Worm (Caenorhabditis elegans): ENCODE results near the gene F56D6.9.

Gene F56D6.9

DNA sequence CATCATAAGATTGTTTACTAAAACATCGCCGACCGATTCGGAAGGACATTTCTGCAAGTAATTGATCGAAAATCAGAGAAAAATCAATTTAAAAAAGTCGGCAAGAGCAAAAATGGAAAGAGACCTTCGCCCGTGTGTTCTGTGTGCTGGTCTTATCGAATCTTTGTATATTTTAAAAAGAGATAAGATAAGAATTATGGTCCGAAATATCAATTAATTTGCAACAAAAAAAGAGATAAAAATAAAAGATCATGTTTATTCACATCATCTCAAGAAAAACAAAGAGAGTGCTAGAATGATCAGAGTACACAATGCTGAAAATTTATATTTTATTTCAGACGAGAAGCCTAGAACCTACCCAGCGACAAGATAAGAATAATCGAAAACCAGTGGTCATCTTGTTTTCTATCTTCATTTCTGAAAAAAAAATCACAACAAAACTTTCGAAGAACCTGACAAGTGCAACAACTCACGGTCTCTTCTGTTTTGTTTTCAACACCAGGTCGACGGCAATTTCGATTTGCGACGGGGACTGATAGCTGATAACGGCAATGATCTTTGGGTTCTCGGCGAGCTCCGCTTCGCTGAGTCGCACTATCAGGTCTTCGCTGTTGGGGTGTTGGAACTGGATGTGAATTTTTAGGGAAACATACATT is 13.7 kb upstream of the F56D6.9 start, which contains the start of gene F37C4.6:
Gene F37C4.6, minus strand, starts transcription at position 51 of the 656 bp plus-strand sequence.
- peak; percentile 71 for TF ChIP-seq elt-2 (tag; optimal IDR thresholded peaks at IDR 0.05)
- no peak for TF ChIP-seq sox-2 (GFP tag; IDR thresholded peaks at IDR 0.05)

DNA sequence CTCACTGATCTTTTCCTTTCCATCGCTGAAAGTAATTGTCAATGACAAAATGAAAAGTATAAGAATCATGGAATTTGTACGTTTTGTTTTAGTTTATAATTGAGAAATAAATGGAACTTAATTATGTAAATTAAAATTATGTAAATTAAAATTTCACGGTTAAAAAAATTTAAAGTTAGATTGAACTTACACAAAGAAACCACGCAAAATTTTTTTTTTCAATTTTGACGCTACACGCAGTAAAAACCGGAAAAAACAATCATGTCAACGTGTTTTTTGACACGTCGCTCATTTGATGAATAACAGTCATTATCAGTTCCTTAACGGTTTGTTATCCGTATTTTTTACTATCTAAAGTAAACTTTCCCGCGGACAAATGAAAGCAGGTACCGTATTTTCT is 11.0 kb upstream of the F56D6.9 start, which contains the start of the genes F37C4.8 and oac-23:
Gene F37C4.8, minus strand, starts transcription at position 101 of the 400 bp plus-strand sequence.
Gene oac-23, plus strand, starts transcription at position 323 of the 400 bp plus-strand sequence.
- no peak for TF ChIP-seq K02D7.2 (tag; optimal IDR thresholded peaks at IDR 0.05)
- TF ChIP-seq ceh-9 (tag; optimal IDR thresholded peaks at IDR 0.05), result no peak
- TF ChIP-seq tbx-2 (tag; optimal IDR thresholded peaks at IDR 0.05), result no peak
- no peak for TF ChIP-seq ceh-34 (tag; optimal IDR thresholded peaks at IDR 0.05)
- no peak for TF ChIP-seq ceh-30 (tag; optimal IDR thresholded peaks at IDR 0.05)
- TF ChIP-seq fax-1 (tag; optimal IDR thresholded peaks at IDR 0.05), result no peak
- TF ChIP-seq ceh-24 (tag; optimal IDR thresholded peaks at IDR 0.05), result no peak
- no peak for TF ChIP-seq pat-9 (tag; optimal IDR thresholded peaks at IDR 0.05)
- no peak for TF ChIP-seq gmeb-2 (tag; optimal IDR thresholded peaks at IDR 0.05)
- TF ChIP-seq nhr-11 (tag; optimal IDR thresholded peaks at IDR 0.05), result no peak
- no peak for TF ChIP-seq dmd-4 (tag; optimal IDR thresholded peaks at IDR 0.05; ENCODE audit: borderline replicate concordance)
- TF ChIP-seq unc-42 (tag; optimal IDR thresholded peaks at IDR 0.05), result no peak

DNA sequence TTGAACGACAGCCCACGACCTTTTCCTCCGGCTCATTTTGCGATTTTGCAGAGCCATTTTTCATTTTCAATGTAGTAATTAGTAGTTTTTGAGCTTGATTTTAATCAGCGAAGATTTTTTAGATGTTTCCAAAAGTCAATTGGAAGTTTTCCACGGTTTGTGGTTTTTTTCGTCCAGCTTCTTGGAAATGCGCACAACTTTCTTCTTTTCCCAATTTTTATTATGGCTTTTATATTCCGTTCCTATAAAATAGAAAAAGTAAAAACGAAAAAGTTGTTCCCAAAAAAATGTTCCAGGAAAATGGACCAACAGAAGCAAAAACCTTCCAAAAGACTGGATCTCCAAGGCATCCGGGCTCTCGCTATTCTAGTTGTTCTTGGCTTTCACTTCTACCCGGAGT is 6.8 kb upstream of the F56D6.9 start, which contains the start of gene oac-22:
Gene oac-22, plus strand, starts transcription at position 301 of the 400 bp plus-strand sequence.
- TF ChIP-seq fax-1 (tag; optimal IDR thresholded peaks at IDR 0.05) (no peak), che-1 (tag; optimal IDR thresholded peaks at IDR 0.05) (no peak), ets-4 (tag; optimal IDR thresholded peaks at IDR 0.05) (no peak), C08G9.2 (tag; optimal IDR thresholded peaks at IDR 0.05) (no peak), mec-3 (tag; optimal IDR thresholded peaks at IDR 0.05; ENCODE audit: borderline replicate concordance) (no peak), nhr-232 (tag; optimal IDR thresholded peaks at IDR 0.05) (no peak)

DNA sequence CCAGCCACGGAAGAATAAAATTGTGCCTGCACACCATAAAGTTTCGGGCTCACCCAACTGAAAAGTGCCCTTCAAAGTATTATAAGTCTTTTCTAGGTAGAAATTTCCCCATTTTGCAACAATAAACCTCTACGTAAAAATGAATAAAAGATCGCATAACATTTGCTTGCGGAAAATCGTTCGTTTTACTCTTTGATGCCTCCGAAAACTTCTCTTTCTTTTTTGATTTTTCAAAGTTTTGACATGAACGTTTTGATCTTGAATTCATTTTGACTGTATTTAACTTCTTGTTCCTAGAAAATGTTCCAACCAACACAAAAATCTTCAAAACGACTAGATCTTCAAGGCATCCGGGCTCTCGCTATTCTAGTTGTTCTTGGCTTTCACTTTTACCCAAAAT is 3.2 kb upstream of the F56D6.9 start, which contains the start of gene oac-21:
Gene oac-21, plus strand, starts transcription at position 301 of the 400 bp plus-strand sequence.
- TF ChIP-seq tbx-2 (tag; optimal IDR thresholded peaks at IDR 0.05), result no peak
- no peak for TF ChIP-seq che-1 (tag; optimal IDR thresholded peaks at IDR 0.05)
- TF ChIP-seq npax-4 (tag; optimal IDR thresholded peaks at IDR 0.05), result no peak
- no peak for TF ChIP-seq rnt-1 (tag; optimal IDR thresholded peaks at IDR 0.05)
- TF ChIP-seq dmd-4 (tag; optimal IDR thresholded peaks at IDR 0.05; ENCODE audit: borderline replicate concordance), result no peak
- no peak for TF ChIP-seq hlh-15 (tag; optimal IDR thresholded peaks at IDR 0.05)
- no peak for TF ChIP-seq dve-1 (tag; optimal IDR thresholded peaks at IDR 0.05)

DNA sequence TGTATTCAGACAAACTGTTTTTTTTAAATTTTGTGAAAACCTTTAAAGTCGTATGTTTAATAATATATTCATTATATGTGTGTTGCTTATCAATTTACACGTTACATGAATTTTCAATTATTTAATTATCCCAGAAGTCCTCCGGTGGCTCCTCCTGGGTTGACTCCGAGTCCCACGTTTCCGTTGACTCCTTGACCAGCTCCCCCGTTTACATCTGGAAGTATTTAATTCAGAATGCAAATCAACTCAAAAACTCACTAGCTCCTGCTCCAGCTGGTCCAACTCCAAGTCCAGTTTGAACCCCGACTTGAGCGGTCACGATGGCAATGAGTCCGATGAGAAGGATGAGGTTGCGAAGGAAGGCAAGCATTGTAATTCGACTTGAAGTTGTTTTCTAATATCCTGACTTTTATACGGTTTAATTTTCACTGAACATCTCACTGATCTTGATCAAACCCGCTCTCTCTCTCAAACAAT is 1.9 kb downstream of the F56D6.9 start, which contains the start of gene F56D6.8:
Gene F56D6.8, minus strand, starts transcription at position 427 of the 477 bp plus-strand sequence.
- TF ChIP-seq ceh-6 (GFP tag; optimal IDR thresholded peaks at IDR 0.05), result no peak
- no peak for TF ChIP-seq syd-9 (tag; optimal IDR thresholded peaks at IDR 0.05)
- TF ChIP-seq hlh-15 (tag; optimal IDR thresholded peaks at IDR 0.05), result no peak
- no peak for TF ChIP-seq unc-55 (GFP tag; optimal IDR thresholded peaks at IDR 0.05)
- TF ChIP-seq elt-2 (tag; optimal IDR thresholded peaks at IDR 0.05), result no peak
- no peak for TF ChIP-seq sox-4 (tag; optimal IDR thresholded peaks at IDR 0.05)
- TF ChIP-seq mec-3 (tag; optimal IDR thresholded peaks at IDR 0.05; ENCODE audit: borderline replicate concordance), result no peak
- no peak for TF ChIP-seq hlh-30 (tag; optimal IDR thresholded peaks at IDR 0.05; ENCODE audit: insufficient read depth)
- TF ChIP-seq hlh-8 (tag; optimal IDR thresholded peaks at IDR 0.05), result no peak
- no peak for TF ChIP-seq ceh-31 (tag; optimal IDR thresholded peaks at IDR 0.05)
- TF ChIP-seq npax-4 (tag; optimal IDR thresholded peaks at IDR 0.05), result no peak

DNA sequence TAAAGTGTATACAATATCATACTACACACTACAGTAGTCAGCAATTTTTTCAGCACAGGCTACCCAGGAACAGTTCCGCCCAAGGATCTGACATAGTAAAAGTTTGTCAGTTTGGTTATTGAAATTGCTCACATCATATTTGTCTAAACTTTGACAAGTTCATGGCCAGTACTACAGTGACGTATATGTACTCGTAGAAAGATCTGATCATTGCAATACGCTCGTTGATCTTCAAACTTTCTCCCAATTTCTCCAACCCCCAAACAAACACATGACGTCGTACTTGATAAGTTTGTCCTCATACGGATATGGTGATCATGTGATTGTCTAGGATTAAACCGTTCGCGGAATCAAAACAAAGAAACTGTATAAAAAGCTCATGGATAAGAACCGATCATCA is 2.6 kb downstream of the F56D6.9 start, which contains the start of gene dct-8:
Gene dct-8, plus strand, starts transcription at position 301 of the 400 bp plus-strand sequence.
- no peak for TF ChIP-seq ama-1 (optimal IDR thresholded peaks at IDR 0.05)
